Fruit fly (Drosophila melanogaster): ENCODE measurements around the gene CG33928.

CG33928 gene

DNA sequence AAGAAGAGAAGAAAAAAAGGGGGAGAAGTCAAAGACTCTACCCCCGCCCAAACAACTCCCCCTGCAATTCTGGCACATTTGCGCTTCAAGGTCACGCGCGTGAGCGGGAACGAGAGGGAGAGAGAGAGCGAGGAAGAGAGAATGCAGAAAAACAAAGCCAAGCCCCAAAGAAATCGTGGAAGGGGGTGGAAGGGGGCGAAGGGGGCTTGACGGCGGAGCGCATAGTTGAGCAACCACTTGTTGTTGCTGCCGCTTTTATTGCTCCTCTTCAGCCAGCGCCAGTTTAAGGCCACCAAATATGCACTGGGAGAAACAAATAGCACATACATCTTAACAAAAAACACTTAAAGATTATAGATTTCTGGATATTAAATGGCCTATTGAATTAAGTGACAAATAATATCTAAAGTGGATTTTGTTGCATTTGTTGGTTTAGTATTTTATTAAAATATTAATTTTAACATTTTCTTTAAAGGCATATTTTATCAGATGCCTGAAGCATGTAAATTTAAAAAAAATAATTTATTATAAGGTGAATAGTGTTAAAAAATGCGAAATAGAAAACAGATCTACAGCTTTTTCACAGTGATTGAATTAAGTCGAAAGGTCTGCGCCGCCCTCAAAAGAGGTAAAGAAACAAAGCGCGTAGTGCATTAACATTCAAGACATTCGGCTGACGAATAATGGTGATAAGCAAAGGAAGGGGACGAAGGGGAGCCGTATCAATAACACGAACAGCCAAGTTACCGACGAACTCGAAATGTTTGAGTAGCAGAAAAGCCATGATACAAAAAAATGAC, 6.4 kb downstream of the CG33928 start (continued):
- TF ChIP-seq CG6654 (GFP tag; optimal IDR thresholded peaks at IDR 0.05) (peak; percentile 85), CG4617 (GFP tag; optimal IDR thresholded peaks at IDR 0.05; ENCODE audit: borderline replicate concordance) (peak; percentile 53), disco-r (GFP tag; optimal IDR thresholded peaks at IDR 0.05) (peak; percentile 26), HmgD (GFP tag; optimal IDR thresholded peaks at IDR 0.05) (no peak), cad (GFP tag; optimal IDR thresholded peaks at IDR 0.05) (no peak), CG15696 (tag; optimal IDR thresholded peaks at IDR 0.05) (peak; percentile 74), CG16863 (GFP tag; optimal IDR thresholded peaks at IDR 0.05) (peak; percentile 36), hb (GFP tag; IDR thresholded peaks at IDR 0.05; ENCODE audit: partially characterized antibody) (no peak), E2f1 (GFP tag; IDR thresholded peaks at IDR 0.05) (peak; percentile 94), HLHmδ (GFP tag; optimal IDR thresholded peaks at IDR 0.05) (no peak), CG8359 (GFP tag; optimal IDR thresholded peaks at IDR 0.05; ENCODE audit: borderline replicate concordance) (peak; percentile 88), Scr (GFP tag; IDR thresholded peaks at IDR 0.05; ENCODE audit: partially characterized antibody) (no peak), sim (GFP tag; IDR thresholded peaks at IDR 0.05) (no peak), ham (GFP tag; IDR thresholded peaks at IDR 0.05) (no peak; the same call in 1 of the 2 replicates), CG13424 (tag; optimal IDR thresholded peaks at IDR 0.05) (peak; percentile 99), CG7928 (GFP tag; optimal IDR thresholded peaks at IDR 0.05) (peak; percentile 69), HHEX (GFP tag; optimal IDR thresholded peaks at IDR 0.05) (peak; percentile 94), wek (GFP tag; optimal IDR thresholded peaks at IDR 0.05) (no peak), hbn (GFP tag; IDR thresholded peaks at IDR 0.05; ENCODE audit: partially characterized antibody) (no peak), her (GFP tag; optimal IDR thresholded peaks at IDR 0.05) (no peak), Poxn (GFP tag; IDR thresholded peaks at IDR 0.05) (peak; percentile 51; the same call in 1 of the 2 replicates), CG11723 (GFP tag; optimal IDR thresholded peaks at IDR 0.05) (peak; percentile 86), crol (GFP tag; IDR thresholded peaks at IDR 0.05) (peak; percentile 97), Hr78 (GFP tag; optimal IDR thresholded peaks at IDR 0.05) (peak in 1 of 2 experiments; percentile 96), Dref (GFP tag; IDR thresholded peaks at IDR 0.05) (no peak), lmd (GFP tag; IDR thresholded peaks at IDR 0.05) (peak; percentile 94), Myb (GFP tag; optimal IDR thresholded peaks at IDR 0.05) (peak; percentile 39), CG10565 (GFP tag; optimal IDR thresholded peaks at IDR 0.05) (no peak), az2 (GFP tag; optimal IDR thresholded peaks at IDR 0.05) (peak; percentile 94), MESR4 (GFP tag; optimal IDR thresholded peaks at IDR 0.05) (peak; percentile 8), CG10543 (GFP tag; optimal IDR thresholded peaks at IDR 0.05) (peak; percentile 83), Max (GFP tag; optimal IDR thresholded peaks at IDR 0.05) (peak; percentile 9), unc-4 (GFP tag; IDR thresholded peaks at IDR 0.05; ENCODE audit: partially characterized antibody) (no peak), CG15514 (GFP tag; optimal IDR thresholded peaks at IDR 0.05) (peak; percentile 84), tap (tag; optimal IDR thresholded peaks at IDR 0.05) (peak; percentile 98), CG17568 (GFP tag; optimal IDR thresholded peaks at IDR 0.05) (peak; percentile 85), CG10267 (tag; optimal IDR thresholded peaks at IDR 0.05) (peak; percentile 94), da (GFP tag; optimal IDR thresholded peaks at IDR 0.05) (no peak), Chrac-16 (GFP tag; optimal IDR thresholded peaks at IDR 0.05) (peak; percentile 88), ssp (GFP tag; IDR thresholded peaks at IDR 0.05) (peak; percentile 64), CG18599 (GFP tag; optimal IDR thresholded peaks at IDR 0.05) (peak; percentile 95), CG5245 (GFP tag; optimal IDR thresholded peaks at IDR 0.05) (peak; percentile 44), CkIIα-i1 (GFP tag; IDR thresholded peaks at IDR 0.05) (peak; percentile 75; the same call in 1 of the 2 replicates), Kr (GFP tag; optimal IDR thresholded peaks at IDR 0.05) (no peak), z (GFP tag; IDR thresholded peaks at IDR 0.05) (0 out of 3 replicates have a peak, but pooled peaks have one; percentile 36), gsb-n (tag; optimal IDR thresholded peaks at IDR 0.05) (peak; percentile 90), dmrt11E (tag; optimal IDR thresholded peaks at IDR 0.05) (peak; percentile 85), sqz (GFP tag; optimal IDR thresholded peaks at IDR 0.05) (peak; percentile 96)
